Fruit fly (Drosophila melanogaster) Kc167 (cell line): ENCODE results near the gene Kal1.

Experiments
- Myc ChIP-seq: fragments of >200 bp; optimal IDR thresholded peaks from 2 replicates; lab custom pipeline; 2017; ENCODE audit warnings: missing external identifiers
- Sin3A ChIP-seq: fragments of >200 bp; optimal IDR thresholded peaks from 2 replicates; lab custom pipeline; 2018; ENCODE audit warnings: missing external identifiers
- h ChIP-seq: fragments of >200 bp; optimal IDR thresholded peaks from 3 replicates; lab custom pipeline; 2018; ENCODE audit warnings: missing external identifiers
- insv ChIP-seq: fragments of >200 bp; optimal IDR thresholded peaks from 3 replicates; lab custom pipeline; 2018; ENCODE audit warnings: missing external identifiers
- psq ChIP-seq: fragments of >200 bp; optimal IDR thresholded peaks from 2 replicates; lab custom pipeline; 2017; ENCODE audit warnings: missing external identifiers
- ttk ChIP-seq: sonication (Bioruptor generic); optimal IDR thresholded peaks from 2 replicates; lab custom pipeline; 2017; ENCODE audit warnings: missing external identifiers

Kal1 gene

DNA sequence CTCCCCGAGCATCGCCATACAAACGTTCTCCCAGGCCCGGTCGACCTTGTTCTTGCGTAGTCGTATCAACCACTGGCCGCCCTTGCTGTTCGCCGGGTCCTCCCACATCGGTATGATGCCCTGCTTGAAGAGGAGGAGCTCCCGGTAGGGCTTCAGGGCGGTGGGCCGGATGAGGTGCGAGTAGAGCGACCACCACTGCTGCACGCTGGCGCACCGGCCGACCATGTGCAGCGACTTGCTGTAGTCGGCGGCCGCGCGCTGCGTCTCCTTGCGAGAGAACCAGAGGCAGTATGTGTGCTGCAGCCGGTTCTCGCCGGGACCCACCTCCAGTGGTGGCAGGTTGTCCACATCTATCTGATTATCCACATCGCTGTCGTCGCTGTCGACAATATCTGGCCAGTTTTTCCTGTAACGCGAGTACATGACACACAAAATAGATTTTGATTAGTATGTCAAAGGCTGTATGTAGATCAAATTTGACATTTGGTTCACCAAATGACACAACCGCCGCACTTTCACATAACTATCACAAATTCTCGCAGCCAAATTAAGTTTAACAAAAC is 34.2 kb upstream of the Kal1 start, which contains the start of gene CG10694:
Gene CG10694, plus strand, starts transcription at position 513 of the 563 bp plus-strand sequence.
- TF ChIP-seq Sin3A (lab: Kevin White, UChicago) (no peak), ttk (lab: Kevin White, UChicago) (no peak), insv (lab: Kevin White, UChicago) (no peak), Myc (lab: Kevin White, UChicago) (no peak), psq (lab: Kevin White, UChicago) (no peak), h (no peak)

DNA sequence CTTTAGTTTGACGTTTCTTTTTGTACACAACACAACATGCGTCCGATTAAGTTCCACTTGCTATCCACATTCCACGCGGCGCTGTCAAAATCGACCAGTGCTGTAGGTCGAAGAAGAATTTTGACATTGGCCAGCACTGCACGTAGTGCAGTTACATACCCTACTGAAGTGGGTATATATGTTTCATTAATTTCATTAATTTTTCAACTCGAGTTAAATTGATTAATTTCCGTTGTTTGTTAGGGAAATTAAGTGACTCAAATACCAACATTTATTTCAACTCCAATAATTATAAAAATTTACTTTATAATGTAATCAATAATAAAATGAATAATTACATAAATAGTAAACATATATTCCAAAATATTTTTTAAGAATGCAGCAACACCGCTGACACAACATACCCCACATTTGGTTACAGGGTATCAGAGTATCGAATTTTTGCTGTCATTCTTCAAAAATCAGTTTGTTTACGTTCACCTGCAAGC is 32.2 kb upstream of the Kal1 start, which contains the start of the genes eIF4EHP and CG18428:
Gene eIF4EHP, minus strand, starts transcription at position 59 of the 488 bp plus-strand sequence.
Gene CG18428, plus strand, starts transcription at position 435 of the 488 bp plus-strand sequence.
- TF ChIP-seq Myc (lab: Kevin White, UChicago) (no peak), insv (lab: Kevin White, UChicago) (no peak), Sin3A (lab: Kevin White, UChicago) (no peak), psq (lab: Kevin White, UChicago) (no peak), ttk (lab: Kevin White, UChicago) (no peak)

DNA sequence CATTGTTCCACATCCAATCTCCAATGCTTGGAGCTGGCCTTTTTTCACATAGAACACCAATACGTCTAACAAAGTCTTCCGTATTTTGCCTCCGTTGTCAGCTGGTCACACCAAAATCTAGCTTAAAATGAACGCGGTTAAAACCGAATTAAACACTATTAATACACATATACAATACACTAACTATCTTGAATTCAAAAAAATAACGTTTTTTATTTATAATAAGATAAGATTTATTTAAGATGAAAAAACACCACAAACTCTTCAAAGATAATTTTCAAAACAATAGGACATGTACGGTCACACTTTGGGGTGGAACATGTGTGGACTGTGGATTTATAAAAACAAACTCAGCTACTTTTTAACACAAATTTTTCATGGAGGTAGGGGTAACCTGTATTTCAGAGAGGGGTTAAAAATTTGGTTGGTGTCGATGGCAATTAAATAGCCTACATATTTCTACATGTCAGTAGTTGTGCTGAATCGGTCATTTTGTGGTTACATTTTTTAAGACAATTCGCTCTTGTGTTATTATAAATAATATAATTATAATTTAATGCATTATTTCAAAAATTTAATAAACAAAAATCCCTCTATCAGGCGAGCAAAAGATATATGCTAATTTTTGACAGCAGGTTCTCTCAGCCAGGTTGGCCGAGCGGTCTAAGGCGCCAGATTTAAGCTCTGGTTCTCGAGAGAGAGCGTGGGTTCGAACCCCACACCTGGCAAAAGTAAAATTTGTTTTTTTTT is 28.7 kb upstream of the Kal1 start, which contains the start of gene CG13605:
Gene CG13605, minus strand, starts transcription at position 70 of the 750 bp plus-strand sequence.
- TF ChIP-seq psq (lab: Kevin White, UChicago) (no peak), Sin3A (lab: Kevin White, UChicago) (no peak), ttk (lab: Kevin White, UChicago) (no peak), Myc (lab: Kevin White, UChicago) (no peak), h (no peak), insv (lab: Kevin White, UChicago) (no peak)

DNA sequence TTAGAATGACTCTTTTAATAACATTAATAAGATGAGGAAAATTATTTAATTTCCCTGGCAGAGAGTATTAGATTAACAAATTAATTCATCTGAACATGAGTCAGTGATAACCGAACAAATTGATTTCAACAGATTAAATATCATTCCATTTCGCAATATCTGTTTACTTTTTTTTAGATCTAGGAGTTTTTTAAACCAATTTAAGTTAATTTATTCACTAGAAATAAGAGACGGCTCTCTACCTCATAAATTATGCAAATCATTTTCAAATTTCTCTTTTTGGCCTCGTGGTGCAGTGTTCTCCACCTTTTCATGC is 28.2 kb upstream of the Kal1 start, which contains the start of gene Root:
Gene Root, plus strand, starts transcription at position 217 of the 316 bp plus-strand sequence.
- no peak for TF ChIP-seq insv (lab: Kevin White, UChicago)
- no peak for TF ChIP-seq h
- TF ChIP-seq Sin3A (lab: Kevin White, UChicago): no peak
- TF ChIP-seq psq (lab: Kevin White, UChicago): no peak
- no peak for TF ChIP-seq ttk (lab: Kevin White, UChicago)
- no peak for TF ChIP-seq Myc (lab: Kevin White, UChicago)

DNA sequence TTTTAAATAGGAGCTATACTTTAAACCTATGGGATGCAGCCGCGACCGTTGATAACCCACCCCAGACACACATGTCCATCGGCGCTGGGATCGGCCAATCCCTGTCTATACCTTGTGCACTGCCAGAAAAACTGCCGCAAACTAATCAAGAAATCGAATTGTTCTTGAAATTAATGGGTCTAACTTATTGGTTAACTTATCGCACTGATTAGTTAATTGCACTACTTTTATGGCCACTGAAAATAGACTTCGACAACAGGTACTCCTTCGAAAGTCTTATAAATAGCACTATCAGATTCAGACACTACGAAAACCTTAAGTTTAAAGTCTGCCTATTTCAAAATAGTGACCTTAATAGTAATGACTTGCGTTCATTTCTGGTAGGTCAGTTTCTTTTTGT is 25.0 kb upstream of the Kal1 start, which contains the start of gene CG13607:
Gene CG13607, minus strand, starts transcription at position 143 of the 400 bp plus-strand sequence.
- TF ChIP-seq h: no peak
- TF ChIP-seq insv (lab: Kevin White, UChicago): no peak

DNA sequence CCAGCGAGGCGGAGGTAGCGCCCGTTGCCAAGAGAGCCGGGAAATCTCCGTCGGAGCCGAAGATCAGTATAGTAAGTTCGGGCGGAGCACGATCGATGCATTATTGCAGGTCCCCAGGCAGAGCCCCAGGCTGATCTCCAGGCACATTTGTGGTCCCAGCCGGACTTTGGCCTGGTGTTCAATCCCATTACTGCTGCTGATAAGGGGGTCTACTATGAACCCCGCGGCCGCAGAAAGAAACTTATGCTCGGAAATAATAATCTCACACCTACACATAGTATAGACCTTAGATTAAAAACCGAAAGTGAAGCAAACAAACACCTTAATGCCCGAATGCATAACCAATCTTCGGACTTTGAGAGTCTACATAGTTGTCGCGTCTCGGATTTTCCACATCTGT is 24.2 kb upstream of the Kal1 start:
- no peak for TF ChIP-seq Myc (lab: Kevin White, UChicago)

DNA sequence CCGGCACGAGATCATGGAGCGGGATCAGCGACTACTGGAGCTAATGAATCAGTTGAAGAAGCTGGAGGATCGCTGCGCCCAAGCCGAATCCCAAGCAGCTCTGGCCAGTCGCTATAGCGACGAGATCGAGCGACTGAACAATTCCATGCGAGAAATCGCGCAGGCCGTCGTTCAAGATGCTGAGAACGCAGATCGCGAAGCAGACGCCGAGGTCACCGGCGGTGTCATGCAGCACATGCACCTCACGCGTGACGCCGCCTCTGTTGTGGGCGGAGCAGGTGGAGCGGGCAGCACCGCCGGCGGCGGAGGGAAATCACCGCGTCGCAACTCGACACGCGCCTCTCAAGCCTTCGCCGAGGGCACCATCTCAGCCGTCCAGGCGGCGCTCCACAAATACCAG is 19.5 kb upstream of the Kal1 start:
- TF ChIP-seq Sin3A (lab: Kevin White, UChicago) (no peak), Myc (lab: Kevin White, UChicago) (no peak), h (no peak), insv (lab: Kevin White, UChicago) (no peak), ttk (lab: Kevin White, UChicago) (no peak), psq (lab: Kevin White, UChicago) (no peak)

DNA sequence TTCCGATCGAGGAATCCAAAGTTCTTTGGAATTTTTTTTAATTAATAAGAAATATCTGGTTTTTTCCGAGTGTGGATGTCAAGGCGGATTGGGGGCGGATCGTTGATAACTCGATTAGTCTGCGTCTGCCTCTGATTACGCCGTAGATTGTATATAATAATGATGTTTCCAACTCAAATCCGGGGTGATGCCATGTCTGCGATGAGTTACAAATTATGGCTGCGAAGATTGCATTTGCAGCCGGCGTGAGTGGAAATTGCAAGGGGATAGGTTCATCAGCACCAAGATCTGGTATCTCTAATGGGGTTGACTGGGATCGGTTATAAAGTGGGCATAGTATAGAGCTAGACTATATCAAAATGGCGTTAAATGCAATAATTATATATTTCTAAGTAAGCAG is 18.8 kb upstream of the Kal1 start:
- TF ChIP-seq h: no peak
- TF ChIP-seq psq (lab: Kevin White, UChicago): no peak
- TF ChIP-seq ttk (lab: Kevin White, UChicago): no peak
- TF ChIP-seq insv (lab: Kevin White, UChicago): no peak
- no peak for TF ChIP-seq Myc (lab: Kevin White, UChicago)
- no peak for TF ChIP-seq Sin3A (lab: Kevin White, UChicago)

DNA sequence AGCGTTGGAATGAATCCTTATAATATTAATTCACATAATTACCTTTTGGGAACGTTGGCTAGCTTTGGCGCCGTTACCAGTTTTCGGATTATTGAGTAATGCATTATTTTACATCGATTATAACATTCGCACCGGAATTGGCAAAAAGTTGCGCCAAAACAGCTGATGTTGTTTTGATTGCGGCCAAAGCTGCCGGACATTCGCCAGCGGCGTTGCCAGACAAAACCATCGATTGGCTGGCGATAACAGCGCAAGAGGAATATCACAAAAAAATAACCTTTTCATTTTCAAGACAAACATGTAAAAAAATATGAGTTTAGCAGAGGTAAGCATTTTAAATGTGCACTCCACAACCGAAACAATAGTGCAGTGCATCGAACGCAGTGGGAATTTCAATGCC is 11.1 kb upstream of the Kal1 start, which contains the start of the genes GatB and Tsc1:
Gene GatB, minus strand, starts transcription at position 176 of the 400 bp plus-strand sequence.
Gene Tsc1, plus strand, starts transcription at position 228 of the 400 bp plus-strand sequence.
- TF ChIP-seq Sin3A (lab: Kevin White, UChicago): no peak
- TF ChIP-seq insv (lab: Kevin White, UChicago): no peak
- TF ChIP-seq psq (lab: Kevin White, UChicago): no peak
- no peak for TF ChIP-seq h
- TF ChIP-seq Myc (lab: Kevin White, UChicago): no peak
- TF ChIP-seq ttk (lab: Kevin White, UChicago): no peak

DNA sequence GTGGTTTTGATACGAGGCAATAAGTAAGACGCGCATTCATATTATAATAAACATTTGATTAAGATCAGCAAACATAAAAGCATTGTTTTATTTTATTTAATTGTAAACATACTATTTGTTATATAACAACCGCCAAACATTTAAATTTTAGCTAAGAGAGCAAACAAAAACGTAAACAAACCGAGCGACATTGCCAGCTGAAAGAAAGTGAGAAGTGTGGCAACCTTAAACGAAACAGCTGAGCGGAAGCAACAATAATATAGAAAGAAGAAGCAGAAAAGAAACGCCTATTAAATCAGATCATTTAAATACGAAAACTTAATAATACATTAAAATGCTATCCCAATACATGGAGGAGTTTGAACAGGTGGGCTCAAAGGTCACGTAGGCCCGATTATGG is 6.6 kb upstream of the Kal1 start, which contains the start of gene Sec10:
Gene Sec10, plus strand, starts transcription at position 252 of the 400 bp plus-strand sequence.
- TF ChIP-seq Myc (lab: Kevin White, UChicago): no peak
- TF ChIP-seq insv (lab: Kevin White, UChicago): no peak
- TF ChIP-seq h: no peak
- no peak for TF ChIP-seq Sin3A (lab: Kevin White, UChicago)
- TF ChIP-seq psq (lab: Kevin White, UChicago): no peak
- no peak for TF ChIP-seq ttk (lab: Kevin White, UChicago)

DNA sequence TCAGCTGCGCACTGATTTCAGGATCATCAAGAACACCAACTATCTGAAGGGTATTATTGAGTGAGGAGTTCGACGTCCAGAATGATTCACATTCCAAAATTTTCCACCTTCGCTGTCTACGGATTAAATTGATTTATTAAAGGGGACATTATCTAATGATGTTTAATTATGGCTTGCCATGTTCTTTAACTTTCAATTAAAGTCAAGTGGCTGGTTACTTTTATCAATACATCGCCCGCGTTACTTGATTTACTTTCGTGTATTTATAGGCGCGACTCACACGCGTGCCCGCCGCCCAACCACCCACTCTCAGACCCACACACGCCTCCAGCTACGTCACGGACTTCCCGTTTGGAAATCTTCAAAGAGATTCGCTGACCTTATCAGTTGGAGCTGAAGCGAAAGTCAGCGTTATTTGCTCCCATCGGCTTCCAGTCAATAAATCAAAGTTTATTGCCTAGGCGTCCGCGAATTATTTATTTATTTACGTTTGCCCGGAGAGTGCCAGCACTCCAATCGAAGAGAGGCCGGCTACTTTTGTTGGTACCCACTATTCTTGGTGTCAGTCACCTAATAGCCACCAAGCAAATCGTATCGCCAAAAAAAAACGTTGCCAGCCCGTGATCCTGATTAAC is 3.8 kb upstream of the Kal1 start, which contains the start of gene Npc2f:
Gene Npc2f, plus strand, starts transcription at position 585 of the 635 bp plus-strand sequence.
- TF ChIP-seq ttk (lab: Kevin White, UChicago) (no peak), psq (lab: Kevin White, UChicago) (no peak), Sin3A (lab: Kevin White, UChicago) (no peak), insv (lab: Kevin White, UChicago) (no peak), Myc (lab: Kevin White, UChicago) (no peak), h (no peak)
